Worm (Caenorhabditis elegans) whole organism, late embryonic: ENCODE measurements around the gene B0281.6.

Source experiments
- F13H6.1 ChIP-seq: sonication (generic microtip); optimal IDR thresholded peaks from 2 replicates; lab custom pipeline; 2016; ENCODE audit warnings: missing genetic modification characterization, missing compliant biosample characterization
- ama-1 ChIP-seq: fragments of 150-350 bp; optimal IDR thresholded peaks from 2 replicates; lab custom pipeline; 2014
- ceh-14 ChIP-seq: sonication (generic microtip); optimal IDR thresholded peaks from 2 replicates; lab custom pipeline; 2016; ENCODE audit warnings: missing genotype, missing genetic modification characterization, missing compliant biosample characterization
- ceh-30 ChIP-seq: fragments of 150-350 bp; optimal IDR thresholded peaks from 2 replicates; lab custom pipeline; 2014; ENCODE audit warnings: missing biosample characterization, missing genetic modification characterization
- dve-1 ChIP-seq: sonication (generic microtip); optimal IDR thresholded peaks from 2 replicates; lab custom pipeline; 2017; ENCODE audit warnings: antibody characterized with exemption, mild to moderate bottlenecking, missing genetic modification characterization, missing compliant biosample characterization
- lin-11 ChIP-seq: fragments of 200-800 bp; sonication (Bioruptor generic); optimal IDR thresholded peaks from 2 replicates; lab custom pipeline; 2018; ENCODE audit warnings: mild to moderate bottlenecking, missing genetic modification characterization, missing compliant biosample characterization
- rnt-1 ChIP-seq: sonication (generic microtip); optimal IDR thresholded peaks from 2 replicates; lab custom pipeline; 2016; ENCODE audit warnings: missing genetic modification characterization, missing compliant biosample characterization
- unc-86 ChIP-seq: sonication (generic microtip); optimal IDR thresholded peaks from 2 replicates; lab custom pipeline; 2016; ENCODE audit warnings: missing genetic modification characterization, missing compliant biosample characterization

- TF ChIP-seq ama-1 (lab: Kevin White, UChicago) (no peak), lin-11 (no peak), dve-1 (tag; lab: Kevin White, UChicago) (no peak), ceh-14 (tag; lab: Kevin White, UChicago) (no peak), F13H6.1 (tag; lab: Kevin White, UChicago) (no peak), ceh-30 (tag; lab: Kevin White, UChicago) (no peak), rnt-1 (tag; lab: Kevin White, UChicago) (no peak), unc-86 (tag; lab: Kevin White, UChicago) (no peak)
Measured at ce11 chrII:2304575-2304974, 2.3 kb upstream of the B0281.6 start.
